Worm (Caenorhabditis elegans) whole organism, L1 larva: ENCODE measurements around the gene glod-4.

Experiments used
- elt-3 ChIP-seq, 6 experiments: fragments of 150-350 bp in 1 of 6; sonication (generic microtip); optimal IDR thresholded peaks; 2 replicates each; lab custom pipeline; 2017 to 2018; ENCODE audit warnings: missing biosample characterization in 6 of 6, missing genetic modification characterization in 6 of 6, inconsistent platforms in 1 of 6
- nhr-20 ChIP-seq: sonication (generic microtip); optimal IDR thresholded peaks from 2 replicates; lab custom pipeline; 2016; ENCODE audit warnings: mild to moderate bottlenecking, missing genetic modification characterization, missing compliant biosample characterization
- nhr-28 ChIP-seq: fragments of 150-350 bp; optimal IDR thresholded peaks from 2 replicates; lab custom pipeline; 2014; ENCODE audit warnings: missing biosample characterization, missing genetic modification characterization
- rnt-1 ChIP-seq: sonication (generic microtip); optimal IDR thresholded peaks from 2 replicates; lab custom pipeline; 2016; ENCODE audit warnings: mild to moderate bottlenecking, missing genetic modification characterization, moderate library complexity, missing compliant biosample characterization

ce11 chrIII:4172210-4172609 lies 18.8 kb downstream of the glod-4 start:
- TF ChIP-seq rnt-1 (tag; lab: Kevin White, UChicago) (no peak), elt-3 (tag; optimal IDR thresholded peaks at IDR 0.05; lab: Kevin White, UChicago) (no peak), nhr-28 (tag; lab: Kevin White, UChicago) (no peak), nhr-20 (tag; lab: Kevin White, UChicago) (no peak)
